Worm (Caenorhabditis elegans) whole organism, L2 larva: ENCODE measurements around the gene srw-62.

Experiments
- ama-1 ChIP-seq: fragments of 150-350 bp; optimal IDR thresholded peaks from 2 replicates; lab custom pipeline; 2018; ENCODE audit warnings: inconsistent platforms
- ceh-16 ChIP-seq: fragments of 150-350 bp; optimal IDR thresholded peaks from 2 replicates; lab custom pipeline; 2014; ENCODE audit warnings: missing biosample characterization, missing genetic modification characterization
- dmd-4 ChIP-seq: sonication (generic microtip); optimal IDR thresholded peaks from 2 replicates; lab custom pipeline; 2017; ENCODE audit warnings: missing biosample characterization, missing genetic modification characterization
- ztf-4 ChIP-seq: fragments of 150-350 bp; optimal IDR thresholded peaks from 2 replicates; lab custom pipeline; 2014; ENCODE audit warnings: missing biosample characterization, missing genetic modification characterization

- TF ChIP-seq ztf-4, result no peak
- TF ChIP-seq dmd-4 (tag; lab: Kevin White, UChicago), result no peak
- TF ChIP-seq ceh-16 (tag; lab: Kevin White, UChicago), result no peak
- no peak for TF ChIP-seq ama-1 (lab: Kevin White, UChicago)
Observed at ce11 chrII:7806872-7807271, 18.3 kb upstream of the srw-62 start.
